Fruit fly (Drosophila melanogaster) whole organism, wandering third instar larva: ENCODE data around the gene CG2816.

ENCODE experiments used
- Abd-B ChIP-seq: fragments of >200 bp; optimal IDR thresholded peaks from 2 replicates; lab custom pipeline; 2017; ENCODE audit warnings: missing biosample characterization, missing genetic modification characterization
- CG32264 ChIP-seq: fragments of 200-800 bp; sonication (Bioruptor generic); optimal IDR thresholded peaks from 2 replicates; lab custom pipeline; 2016; ENCODE audit warnings: missing biosample characterization, missing genetic modification characterization
- CG9705 ChIP-seq: fragments of 200-800 bp; sonication (Bioruptor generic); optimal IDR thresholded peaks from 2 replicates; lab custom pipeline; 2018; ENCODE audit warnings: missing biosample characterization, mild to moderate bottlenecking, missing genetic modification characterization
- CrebA ChIP-seq: fragments of 200-800 bp; sonication (Bioruptor generic); optimal IDR thresholded peaks from 2 replicates; lab custom pipeline; 2016; ENCODE audit warnings: missing biosample characterization, mild to moderate bottlenecking, missing genetic modification characterization, borderline replicate concordance
- Dfd ChIP-seq: fragments of >200 bp; optimal IDR thresholded peaks from 2 replicates; lab custom pipeline; 2017; ENCODE audit warnings: missing biosample characterization, missing genetic modification characterization
- Dif ChIP-seq: fragments of 200-275, 200-300 bp; sonication (Bioruptor generic); optimal IDR thresholded peaks from 2 replicates; lab custom pipeline; 2018; ENCODE audit warnings: missing biosample characterization, missing genetic modification characterization; ENCODE audit not compliant: partially characterized antibody
- GATAd ChIP-seq: sonication (Bioruptor generic); optimal IDR thresholded peaks from 2 replicates; lab custom pipeline; 2016; ENCODE audit warnings: missing biosample characterization, missing genetic modification characterization
- HLH106 ChIP-seq: fragments of 200-800 bp; optimal IDR thresholded peaks from 3 replicates; lab custom pipeline; 2019; ENCODE audit warnings: missing biosample characterization, mild to moderate bottlenecking, missing genetic modification characterization, moderate library complexity
- Hnf4 ChIP-seq: fragments of 200-800 bp; sonication (Bioruptor generic); optimal IDR thresholded peaks from 2 replicates; lab custom pipeline; 2016; ENCODE audit warnings: missing biosample characterization, mild to moderate bottlenecking, missing genetic modification characterization
- Hr78 ChIP-seq: fragments of >200 bp; optimal IDR thresholded peaks from 2 replicates; lab custom pipeline; 2017; ENCODE audit warnings: missing biosample characterization, missing genetic modification characterization
- Hr83 ChIP-seq: fragments of 200-300 bp; sonication (Bioruptor generic); optimal IDR thresholded peaks from 2 replicates; lab custom pipeline; 2016; ENCODE audit warnings: missing biosample characterization, mild to moderate bottlenecking, missing genetic modification characterization, moderate library complexity; ENCODE audit not compliant: poor library complexity, severe bottlenecking
- Jra ChIP-seq: sonication (Bioruptor generic); optimal IDR thresholded peaks from 2 replicates; lab custom pipeline; 2016; ENCODE audit warnings: missing biosample characterization, missing genetic modification characterization
- Mio ChIP-seq: sonication (Bioruptor generic); optimal IDR thresholded peaks from 2 replicates; lab custom pipeline; 2016; ENCODE audit warnings: missing biosample characterization, missing genetic modification characterization
- Myc ChIP-seq: fragments of >200 bp; optimal IDR thresholded peaks from 2 replicates; lab custom pipeline; 2017
- N ChIP-seq: fragments of >200 bp; optimal IDR thresholded peaks from 2 replicates; lab custom pipeline; 2018; ENCODE audit warnings: missing biosample characterization, missing external identifiers, missing genetic modification characterization
- OdsH ChIP-seq: fragments of 200-800 bp; sonication (Bioruptor generic); optimal IDR thresholded peaks from 2 replicates; lab custom pipeline; 2016; ENCODE audit warnings: missing biosample characterization, mild to moderate bottlenecking, missing genetic modification characterization
- Rel ChIP-seq, 2 experiments: fragments of 200-800 bp; sonication (Bioruptor generic) in 1 of 2; optimal IDR thresholded peaks; 2 replicates in 1 of 2; 3 replicates in 1 of 2; lab custom pipeline; 2016 to 2019; ENCODE audit warnings: mild to moderate bottlenecking in 2 of 2, missing biosample characterization in 2 of 2, missing genetic modification characterization in 2 of 2, moderate library complexity in 1 of 2
- Sp1 ChIP-seq: fragments of 200-800 bp; sonication (Bioruptor generic); optimal IDR thresholded peaks from 3 replicates; lab custom pipeline; 2019; ENCODE audit warnings: missing biosample characterization, mild to moderate bottlenecking, missing genetic modification characterization, moderate library complexity
- Vsx2 ChIP-seq: fragments of 200-300, 225-300 bp; sonication (Bioruptor generic); optimal IDR thresholded peaks from 2 replicates; lab custom pipeline; 2018; ENCODE audit warnings: missing biosample characterization, missing genetic modification characterization; ENCODE audit not compliant: partially characterized antibody
- br ChIP-seq: fragments of 200-800 bp; sonication (Bioruptor generic); optimal IDR thresholded peaks from 2 replicates; lab custom pipeline; 2016; ENCODE audit warnings: missing biosample characterization, missing genetic modification characterization
- brk ChIP-seq: fragments of 200-800 bp; sonication (Bioruptor generic); optimal IDR thresholded peaks from 2 replicates; lab custom pipeline; 2016; ENCODE audit warnings: missing biosample characterization, mild to moderate bottlenecking, missing genetic modification characterization
- dl ChIP-seq, 2 experiments: fragments of 175-275, 200-275 bp in 1 of 2; fragments of 200-275 bp in 1 of 2; sonication (Bioruptor generic); optimal IDR thresholded peaks; lab custom pipeline; 2018; ENCODE audit warnings: mild to moderate bottlenecking in 2 of 2, missing biosample characterization in 2 of 2, missing genetic modification characterization in 2 of 2, moderate library complexity in 2 of 2; ENCODE audit not compliant: partially characterized antibody in 2 of 2, insufficient read depth in 1 of 2
- dmrt93B ChIP-seq: fragments of 200-800 bp; sonication (Bioruptor generic); optimal IDR thresholded peaks from 2 replicates; lab custom pipeline; 2018; ENCODE audit warnings: missing biosample characterization, mild to moderate bottlenecking, missing genetic modification characterization
- dsf ChIP-seq: sonication (Bioruptor generic); optimal IDR thresholded peaks from 2 replicates; lab custom pipeline; 2016; ENCODE audit warnings: missing biosample characterization, missing genetic modification characterization, borderline replicate concordance
- ey ChIP-seq: fragments of 200-800 bp; sonication (Bioruptor generic); optimal IDR thresholded peaks from 2 replicates; lab custom pipeline; 2016; ENCODE audit warnings: missing biosample characterization, missing genetic modification characterization
- foxo ChIP-seq, 2 experiments: fragments of 200-800 bp; sonication (Bioruptor generic); optimal IDR thresholded peaks; 2 replicates in 1 of 2; 3 replicates in 1 of 2; lab custom pipeline; 2016 to 2017; ENCODE audit warnings: missing biosample characterization in 2 of 2, missing genetic modification characterization in 2 of 2
- fru ChIP-seq: fragments of 200-800 bp; sonication (Bioruptor generic); optimal IDR thresholded peaks from 3 replicates; lab custom pipeline; 2016; ENCODE audit warnings: missing biosample characterization, mild to moderate bottlenecking, missing genetic modification characterization
- h ChIP-seq: fragments of 200-800 bp; sonication (Bioruptor generic); optimal IDR thresholded peaks from 3 replicates; lab custom pipeline; 2016; ENCODE audit warnings: missing biosample characterization, mild to moderate bottlenecking, missing genetic modification characterization
- jim ChIP-seq: fragments of 175-275, 200-325 bp; sonication (Bioruptor generic); optimal IDR thresholded peaks from 2 replicates; lab custom pipeline; 2016; ENCODE audit warnings: missing biosample characterization, mild to moderate bottlenecking, missing genetic modification characterization
- lola ChIP-seq: fragments of >200 bp; optimal IDR thresholded peaks from 2 replicates; lab custom pipeline; 2017; ENCODE audit warnings: missing biosample characterization, missing genetic modification characterization
- pan ChIP-seq: fragments of >200 bp; optimal IDR thresholded peaks from 2 replicates; lab custom pipeline; 2017
- psq ChIP-seq: fragments of 200-800 bp; sonication (Bioruptor generic); optimal IDR thresholded peaks from 3 replicates; lab custom pipeline; 2017; ENCODE audit warnings: missing biosample characterization, mild to moderate bottlenecking, missing genetic modification characterization, moderate library complexity
- rgr ChIP-seq: fragments of 200-800 bp; sonication (Bioruptor generic); optimal IDR thresholded peaks from 3 replicates; lab custom pipeline; 2016; ENCODE audit warnings: missing biosample characterization, mild to moderate bottlenecking, missing genetic modification characterization
- sage ChIP-seq: fragments of 200-800 bp; sonication (Bioruptor generic); optimal IDR thresholded peaks from 2 replicates; lab custom pipeline; 2016; ENCODE audit warnings: missing biosample characterization, mild to moderate bottlenecking, missing genetic modification characterization
- sv ChIP-seq: fragments of 200-800 bp; sonication (Bioruptor generic); optimal IDR thresholded peaks from 3 replicates; lab custom pipeline; 2016; ENCODE audit warnings: missing biosample characterization, missing genetic modification characterization
- tai ChIP-seq: sonication (Bioruptor generic); optimal IDR thresholded peaks from 2 replicates; lab custom pipeline; 2016; ENCODE audit warnings: missing biosample characterization, missing genetic modification characterization
- usp ChIP-seq: fragments of >200 bp; optimal IDR thresholded peaks from 2 replicates; lab custom pipeline; 2017; ENCODE audit warnings: missing biosample characterization, missing genetic modification characterization
- woc ChIP-seq: sonication (Bioruptor generic); optimal IDR thresholded peaks from 2 replicates; lab custom pipeline; 2016; ENCODE audit warnings: missing biosample characterization, mild to moderate bottlenecking, missing genetic modification characterization

CG2816 gene

dm6 chr2L:3703260-3703659, at the start of gene CG2816:
Gene CG2816, plus strand, starts transcription at chr2L:3703659.
- TF ChIP-seq CG32264 (peak; percentile 84), CrebA (GFP tag; lab: Kevin White, UChicago) (no peak), Mio (GFP tag; lab: Kevin White, UChicago) (peak; percentile 85), woc (GFP tag; lab: Kevin White, UChicago) (peak; percentile 81), rgr (GFP tag; lab: Kevin White, UChicago) (peak; percentile 95), Dif (no peak), sv (GFP tag; lab: Kevin White, UChicago) (no peak), dl (GFP tag; optimal IDR thresholded peaks at IDR 0.05; lab: Kevin White, UChicago; ENCODE audit: insufficient read depth in 1 of 2, partially characterized antibody in 2 of 2) (no peak), CG9705 (GFP tag; lab: Kevin White, UChicago) (peak; percentile 90), Rel (GFP tag; optimal IDR thresholded peaks at IDR 0.05; lab: Kevin White, UChicago) (peak; percentile 39), Rel (tag; optimal IDR thresholded peaks at IDR 0.05; lab: Kevin White, UChicago) (peak; percentile 74), N (GFP tag; lab: Kevin White, UChicago) (no peak), foxo (GFP tag; optimal IDR thresholded peaks at IDR 0.05; lab: Kevin White, UChicago) (peak; percentile 78 to 94), usp (GFP tag; lab: Kevin White, UChicago) (no peak), ey (GFP tag; lab: Kevin White, UChicago) (peak; percentile 98), Jra (GFP tag; lab: Kevin White, UChicago) (peak; percentile 84), br (GFP tag; lab: Kevin White, UChicago) (peak; percentile 93), dmrt93B (peak; percentile 84), OdsH (GFP tag; lab: Kevin White, UChicago) (peak; percentile 95), Hr78 (no peak), dsf (GFP tag; lab: Kevin White, UChicago) (peak; percentile 65), psq (GFP tag; lab: Kevin White, UChicago) (peak; percentile 85), Vsx2 (GFP tag; lab: Kevin White, UChicago) (no peak), h (peak; percentile 97), brk (GFP tag; lab: Kevin White, UChicago) (peak; percentile 88), Hr83 (GFP tag; lab: Kevin White, UChicago) (no peak), fru (GFP tag; lab: Kevin White, UChicago) (peak; percentile 95), jim (GFP tag; lab: Kevin White, UChicago) (peak; percentile 25), Myc (lab: Kevin White, UChicago) (peak; percentile 30), Dfd (GFP tag; lab: Kevin White, UChicago) (no peak), sage (GFP tag; lab: Kevin White, UChicago) (peak; percentile 58), Sp1 (GFP tag; lab: Kevin White, UChicago) (peak; percentile 92), lola (GFP tag; lab: Kevin White, UChicago) (no peak), pan (lab: Kevin White, UChicago) (no peak), tai (GFP tag; lab: Kevin White, UChicago) (peak; percentile 90), Abd-B (GFP tag; lab: Kevin White, UChicago) (no peak), GATAd (GFP tag; lab: Kevin White, UChicago) (peak; percentile 88), Hnf4 (peak; percentile 93), HLH106 (tag; lab: Kevin White, UChicago) (peak; percentile 96)

- TF ChIP-seq CG9705 (GFP tag; lab: Kevin White, UChicago) (no peak), fru (GFP tag; lab: Kevin White, UChicago) (no peak), N (GFP tag; lab: Kevin White, UChicago) (no peak), Abd-B (GFP tag; lab: Kevin White, UChicago) (no peak), sage (GFP tag; lab: Kevin White, UChicago) (no peak), dl (GFP tag; optimal IDR thresholded peaks at IDR 0.05; lab: Kevin White, UChicago; ENCODE audit: insufficient read depth in 1 of 2, partially characterized antibody in 2 of 2) (no peak), sv (GFP tag; lab: Kevin White, UChicago) (no peak), psq (GFP tag; lab: Kevin White, UChicago) (no peak), usp (GFP tag; lab: Kevin White, UChicago) (no peak), Mio (GFP tag; lab: Kevin White, UChicago) (no peak), rgr (GFP tag; lab: Kevin White, UChicago) (no peak)
Observed at dm6 chr2L:3654956-3655618, 48.4 kb upstream of the CG2816 start.
